Fruit fly (Drosophila melanogaster): ENCODE data around the gene CG4822.

CG4822 gene

DNA sequence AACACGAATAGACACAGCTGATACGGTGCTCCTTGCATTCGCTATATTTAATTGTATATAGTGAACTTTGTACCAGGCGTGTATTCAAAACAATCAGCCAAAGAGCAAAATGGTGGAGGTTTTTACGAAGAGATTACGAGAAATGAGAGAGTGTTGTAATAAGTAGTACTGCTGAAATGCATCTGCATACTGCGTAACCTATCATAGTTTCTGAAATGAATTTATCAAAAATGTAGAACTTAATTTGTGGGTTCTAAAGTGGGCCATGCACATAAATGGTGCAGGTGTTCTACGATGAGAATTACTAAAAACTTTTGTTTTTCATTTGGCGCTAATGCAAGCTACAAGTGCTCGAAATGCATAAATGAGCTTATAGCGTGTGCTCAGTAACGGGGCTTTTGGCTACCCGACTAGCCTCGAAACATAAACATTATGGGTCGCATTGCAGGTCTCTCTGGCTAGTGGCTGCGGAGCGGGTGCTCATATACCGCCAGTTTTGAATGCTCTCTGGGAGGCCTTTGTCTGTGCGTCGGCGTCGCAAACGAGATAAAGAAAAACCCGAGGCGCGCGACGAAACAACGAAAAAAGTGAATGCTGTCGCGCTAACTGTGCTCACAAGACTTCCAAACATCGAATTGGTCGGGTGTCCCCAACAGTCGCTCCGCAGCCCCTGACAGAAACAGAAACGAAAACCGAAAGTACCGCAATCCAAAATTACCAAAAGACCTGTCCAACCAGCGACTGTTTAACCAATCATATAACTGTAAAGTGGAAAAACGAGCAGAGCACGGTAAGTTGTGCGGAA lies 10.1 kb upstream of the CG4822 start, which contains the start of gene Gs1 (continued):
- TF ChIP-seq CG17359 (tag; optimal IDR thresholded peaks at IDR 0.05) (peak; percentile 17), Abd-B (GFP tag; optimal IDR thresholded peaks at IDR 0.05) (no peak), CG17328 (GFP tag; IDR thresholded peaks at IDR 0.05) (no peak), Drgx (GFP tag; IDR thresholded peaks at IDR 0.05) (peak; percentile 58), Asciz (GFP tag; optimal IDR thresholded peaks at IDR 0.05) (peak; percentile 15), gem (tag; optimal IDR thresholded peaks at IDR 0.05) (no peak), crol (GFP tag; IDR thresholded peaks at IDR 0.05) (peak; percentile 32; the same call in 1 of the 2 replicates), sim (GFP tag; IDR thresholded peaks at IDR 0.05) (no peak), vvl (GFP tag; IDR thresholded peaks at IDR 0.05) (peak; percentile 59; the same call in 1 of the 2 replicates), ttk (GFP tag; IDR thresholded peaks at IDR 0.05) (peak; percentile 34; the same call in 1 of the 2 replicates), Awh (GFP tag; IDR thresholded peaks at IDR 0.05) (no peak), slou (GFP tag; optimal IDR thresholded peaks at IDR 0.05) (no peak), CG30431 (GFP tag; optimal IDR thresholded peaks at IDR 0.05) (no peak), toy (GFP tag; IDR thresholded peaks at IDR 0.05) (no peak), aop (GFP tag; IDR thresholded peaks at IDR 0.05) (no peak), CG13624 (GFP tag; optimal IDR thresholded peaks at IDR 0.05) (no peak), onecut (GFP tag; IDR thresholded peaks at IDR 0.05) (peak; percentile 23; the same call in 1 of the 2 replicates), pfk (GFP tag; optimal IDR thresholded peaks at IDR 0.05) (peak; percentile 14), CG43689 (GFP tag; IDR thresholded peaks at IDR 0.05) (peak; percentile 12; the same call in 1 of the 2 replicates), Mad (GFP tag; optimal IDR thresholded peaks at IDR 0.05) (no peak), CG11456 (GFP tag; IDR thresholded peaks at IDR 0.05) (no peak), Lim3 (GFP tag; IDR thresholded peaks at IDR 0.05) (no peak), CG8359 (GFP tag; optimal IDR thresholded peaks at IDR 0.05; ENCODE audit: borderline replicate concordance) (peak; percentile 17), da (GFP tag; optimal IDR thresholded peaks at IDR 0.05) (no peak), CG3847 (GFP tag; IDR thresholded peaks at IDR 0.05) (no peak), pita (GFP tag; optimal IDR thresholded peaks at IDR 0.05) (no peak), ap (GFP tag; IDR thresholded peaks at IDR 0.05) (no peak), Neu2 (GFP tag; optimal IDR thresholded peaks at IDR 0.05; ENCODE audit: borderline replicate concordance) (no peak), Sry-β (GFP tag; optimal IDR thresholded peaks at IDR 0.05) (no peak), Sin3A (optimal IDR thresholded peaks at IDR 0.05) (no peak), bcd (GFP tag; optimal IDR thresholded peaks at IDR 0.05) (no peak), ATbp (GFP tag; optimal IDR thresholded peaks at IDR 0.05) (peak; percentile 38), D (optimal IDR thresholded peaks at IDR 0.05) (no peak), D (GFP tag; optimal IDR thresholded peaks at IDR 0.05) (no peak), lab (GFP tag; optimal IDR thresholded peaks at IDR 0.05) (peak; percentile 81), CG14050 (GFP tag; IDR thresholded peaks at IDR 0.05) (no peak), pzg (GFP tag; optimal IDR thresholded peaks at IDR 0.05) (no peak), gcm2 (GFP tag; optimal IDR thresholded peaks at IDR 0.05) (no peak), CG3163 (GFP tag; optimal IDR thresholded peaks at IDR 0.05) (no peak), hth (optimal IDR thresholded peaks at IDR 0.05) (no peak), CG2120 (GFP tag; optimal IDR thresholded peaks at IDR 0.05) (peak; percentile 35), GATAe (GFP tag; conservative IDR thresholded peaks at IDR 0.05) (no peak; the same call in 1 of the 2 replicates), CG4328 (GFP tag; optimal IDR thresholded peaks at IDR 0.05) (no peak), CG15696 (tag; optimal IDR thresholded peaks at IDR 0.05) (no peak), B-H2 (GFP tag; optimal IDR thresholded peaks at IDR 0.05) (peak; percentile 72), Vsx1 (GFP tag; optimal IDR thresholded peaks at IDR 0.05) (peak; percentile 52), CG15479 (GFP tag; optimal IDR thresholded peaks at IDR 0.05) (no peak), knrl (GFP tag; IDR thresholded peaks at IDR 0.05; ENCODE audit: partially characterized antibody) (no peak), Lhr (GFP tag; optimal IDR thresholded peaks at IDR 0.05) (no peak), bsh (GFP tag; optimal IDR thresholded peaks at IDR 0.05) (peak in 1 of 2 experiments; percentile 66)

All from whole organism, embryonic.